Worm (Caenorhabditis elegans) whole organism, L4/young adult: ENCODE data around the gene hmp-1.

Experiments used
- W03F9.2 ChIP-seq: fragments of 150-350 bp; optimal IDR thresholded peaks from 2 replicates; lab custom pipeline; 2014; ENCODE audit warnings: missing biosample characterization, missing genetic modification characterization
- dao-5 ChIP-seq: sonication (generic microtip); optimal IDR thresholded peaks from 2 replicates; lab custom pipeline; 2016; ENCODE audit warnings: missing genotype, missing genetic modification characterization, moderate library complexity, missing compliant biosample characterization
- him-1 ChIP-seq: sonication (generic microtip); optimal IDR thresholded peaks from 2 replicates; lab custom pipeline; 2016; ENCODE audit warnings: missing genotype, missing genetic modification reagents, missing genetic modification characterization, missing compliant biosample characterization

ce11 chrV:11818786-11819185, 26.9 kb upstream of the hmp-1 start:
- TF ChIP-seq him-1 (tag; lab: Kevin White, UChicago) (no peak), W03F9.2 (tag; lab: Kevin White, UChicago) (no peak), dao-5 (no peak)
